Worm (Caenorhabditis elegans) whole organism, dauer: ENCODE measurements around the gene F26G1.11.

Source experiments
- unc-62 ChIP-seq: sonication (generic microtip); optimal IDR thresholded peaks from 2 replicates; lab custom pipeline; 2017; ENCODE audit warnings: missing biosample characterization, missing genetic modification reagents, missing genetic modification characterization

The F26G1.11 gene

ce11 chrII:4776933-4777332, at the start of gene F26G1.11:
Gene F26G1.11 (plus strand): TSS chrII:4777137.
- no peak for TF ChIP-seq unc-62 (GFP tag; lab: Kevin White, UChicago)

- TF ChIP-seq unc-62 (GFP tag; lab: Kevin White, UChicago) = no peak
These were observed 49.2 kb upstream of the F26G1.11 start, which contains the start of gene ttr-41 for ce11 chrII:4727769-4728168. Gene ttr-41 (minus strand): TSS chrII:4727869.

ce11 chrII:4728687-4729086, 48.2 kb upstream of the F26G1.11 start:
- TF ChIP-seq unc-62 (GFP tag; lab: Kevin White, UChicago) = no peak

ce11 chrII:4729733-4730132, 47.2 kb upstream of the F26G1.11 start, which contains the start of gene F41C3.7:
Gene F41C3.7 (plus strand): TSS chrII:4730033.
- TF ChIP-seq unc-62 (GFP tag; lab: Kevin White, UChicago) = no peak

ce11 chrII:4733848-4734247, 43.1 kb upstream of the F26G1.11 start, which contains the start of gene F41C3.11:
Gene F41C3.11 (minus strand): TSS chrII:4733948.
- no peak for TF ChIP-seq unc-62 (GFP tag; lab: Kevin White, UChicago)

- TF ChIP-seq unc-62 (GFP tag; lab: Kevin White, UChicago) = no peak
These were observed 42.5 kb upstream of the F26G1.11 start for ce11 chrII:4734477-4734876.

- TF ChIP-seq unc-62 (GFP tag; lab: Kevin White, UChicago) = no peak
These were observed 40.4 kb upstream of the F26G1.11 start for ce11 chrII:4736585-4736984.

ce11 chrII:4737348-4737747, 39.6 kb upstream of the F26G1.11 start, which contains the start of gene ctsa-1.1:
Gene ctsa-1.1 (plus strand): TSS chrII:4737648.
- no peak for TF ChIP-seq unc-62 (GFP tag; lab: Kevin White, UChicago)

ce11 chrII:4739984-4740462, 36.9 kb upstream of the F26G1.11 start, which contains the start of gene eas-1:
Gene eas-1 (plus strand): TSS chrII:4740412.
- TF ChIP-seq unc-62 (GFP tag; lab: Kevin White, UChicago) = no peak

ce11 chrII:4741527-4742187, 35.3 kb upstream of the F26G1.11 start, which contains the start of gene acs-11:
Gene acs-11 (plus strand): TSS chrII:4742137.
- no peak for TF ChIP-seq unc-62 (GFP tag; lab: Kevin White, UChicago)

ce11 chrII:4745281-4745680, 31.7 kb upstream of the F26G1.11 start:
- TF ChIP-seq unc-62 (GFP tag; lab: Kevin White, UChicago) = no peak

ce11 chrII:4747063-4747462, 29.9 kb upstream of the F26G1.11 start:
- no peak for TF ChIP-seq unc-62 (GFP tag; lab: Kevin White, UChicago)

ce11 chrII:4747697-4748096, 29.2 kb upstream of the F26G1.11 start:
- TF ChIP-seq unc-62 (GFP tag; lab: Kevin White, UChicago) = no peak

ce11 chrII:4748374-4748773, 28.6 kb upstream of the F26G1.11 start:
- TF ChIP-seq unc-62 (GFP tag; lab: Kevin White, UChicago) = no peak

ce11 chrII:4749581-4749980, 27.4 kb upstream of the F26G1.11 start, which contains the start of gene F41C3.2:
Gene F41C3.2 (plus strand): TSS chrII:4749968.
- TF ChIP-seq unc-62 (GFP tag; lab: Kevin White, UChicago) = no peak

- TF ChIP-seq unc-62 (GFP tag; lab: Kevin White, UChicago) = no peak
These were observed 24.6 kb upstream of the F26G1.11 start, which contains the start of gene F41C3.1 for ce11 chrII:4752257-4752728. Gene F41C3.1 (plus strand): TSS chrII:4752307.

ce11 chrII:4753133-4753532, 23.8 kb upstream of the F26G1.11 start, which contains the start of gene C27D9.1:
Gene C27D9.1 (plus strand): TSS chrII:4753413.
- no peak for TF ChIP-seq unc-62 (GFP tag; lab: Kevin White, UChicago)
